Worm (Caenorhabditis elegans) whole organism, mixed stage, embryonic: Measurements from ENCODE around the gene cht-1.

Source experiments
- bed-3 ChIP-seq: fragments of 200-800 bp; sonication (Bioruptor generic); optimal IDR thresholded peaks from 3 replicates; lab custom pipeline; 2018; ENCODE audit warnings: mild to moderate bottlenecking, missing genetic modification characterization, moderate library complexity, missing compliant biosample characterization
- blmp-1 ChIP-seq: fragments of 150-350 bp; optimal IDR thresholded peaks from 2 replicates; lab custom pipeline; 2014; ENCODE audit warnings: missing biosample characterization, missing genetic modification characterization
- ceh-83 ChIP-seq: fragments of 200-800 bp; sonication (Bioruptor generic); optimal IDR thresholded peaks from 2 replicates; lab custom pipeline; 2018; ENCODE audit warnings: mild to moderate bottlenecking, missing genetic modification characterization, missing compliant biosample characterization
- ces-1 ChIP-seq: fragments of 150-350 bp; optimal IDR thresholded peaks from 2 replicates; lab custom pipeline; 2014; ENCODE audit warnings: missing biosample characterization, missing genetic modification reagents, missing genetic modification characterization
- cnd-1 ChIP-seq: fragments of 200-800 bp; sonication (Bioruptor generic); optimal IDR thresholded peaks from 2 replicates; lab custom pipeline; 2018; ENCODE audit warnings: mild to moderate bottlenecking, missing genetic modification characterization, missing compliant biosample characterization
- drap-1 ChIP-seq: fragments of 200-800 bp; sonication (Bioruptor generic); optimal IDR thresholded peaks from 3 replicates; lab custom pipeline; 2018; ENCODE audit warnings: mild to moderate bottlenecking, missing genetic modification characterization, missing compliant biosample characterization
- elt-1 ChIP-seq: sonication (generic microtip); optimal IDR thresholded peaks from 2 replicates; lab custom pipeline; 2017; ENCODE audit warnings: missing genetic modification characterization, mild to moderate bottlenecking, missing compliant biosample characterization, antibody characterized with exemption, moderate library complexity, borderline replicate concordance; ENCODE audit not compliant: insufficient read depth
- elt-3 ChIP-seq: fragments of 150-350 bp; optimal IDR thresholded peaks from 2 replicates; lab custom pipeline; 2014; ENCODE audit warnings: missing biosample characterization, missing genetic modification characterization
- flh-1 ChIP-seq: fragments of 200-800 bp; sonication (Bioruptor generic); optimal IDR thresholded peaks from 2 replicates; lab custom pipeline; 2018; ENCODE audit warnings: mild to moderate bottlenecking, missing genetic modification characterization, moderate library complexity, missing compliant biosample characterization
- ham-2 ChIP-seq: fragments of 200-800 bp; sonication (Bioruptor generic); optimal IDR thresholded peaks from 2 replicates; lab custom pipeline; 2018; ENCODE audit warnings: mild to moderate bottlenecking, missing genetic modification characterization, missing compliant biosample characterization
- hlh-1 ChIP-seq: fragments of 150-350 bp; optimal IDR thresholded peaks from 2 replicates; lab custom pipeline; 2014; ENCODE audit warnings: missing biosample characterization, missing genetic modification reagents, missing genetic modification characterization
- lin-13 ChIP-seq: fragments of 150-350 bp; optimal IDR thresholded peaks from 2 replicates; lab custom pipeline; 2014; ENCODE audit warnings: missing biosample characterization, missing genetic modification characterization
- lin-32 ChIP-seq: fragments of 200-800 bp; sonication (Bioruptor generic); optimal IDR thresholded peaks from 2 replicates; lab custom pipeline; 2018; ENCODE audit warnings: mild to moderate bottlenecking, missing genetic modification characterization, missing compliant biosample characterization
- lsy-2 ChIP-seq: fragments of 150-350 bp; optimal IDR thresholded peaks from 2 replicates; lab custom pipeline; 2014; ENCODE audit warnings: missing biosample characterization, missing genetic modification characterization
- mab-5 ChIP-seq: fragments of 150-350 bp; optimal IDR thresholded peaks from 2 replicates; lab custom pipeline; 2014; ENCODE audit warnings: missing biosample characterization, missing genetic modification characterization
- mep-1 ChIP-seq: fragments of 150-350 bp; optimal IDR thresholded peaks from 2 replicates; lab custom pipeline; 2017; ENCODE audit warnings: missing biosample characterization, missing genetic modification reagents, missing genetic modification characterization, inconsistent platforms
- mls-2 ChIP-seq: sonication (generic microtip); optimal IDR thresholded peaks from 2 replicates; lab custom pipeline; 2016; ENCODE audit warnings: mild to moderate bottlenecking, missing genetic modification characterization, moderate library complexity, missing compliant biosample characterization
- nhr-12 ChIP-seq: fragments of 150-350 bp; optimal IDR thresholded peaks from 2 replicates; lab custom pipeline; 2014; ENCODE audit warnings: missing biosample characterization, missing genetic modification characterization
- nhr-237 ChIP-seq: fragments of 150-350 bp; optimal IDR thresholded peaks from 2 replicates; lab custom pipeline; 2014; ENCODE audit warnings: missing biosample characterization, missing genetic modification characterization
- nhr-28 ChIP-seq: fragments of 150-350 bp; optimal IDR thresholded peaks from 2 replicates; lab custom pipeline; 2014; ENCODE audit warnings: missing biosample characterization, missing genetic modification characterization
- nhr-76 ChIP-seq: sonication (generic microtip); optimal IDR thresholded peaks from 2 replicates; lab custom pipeline; 2017; ENCODE audit warnings: missing biosample characterization, missing genetic modification characterization
- pha-4 ChIP-seq: fragments of 150-350 bp; optimal IDR thresholded peaks from 2 replicates; lab custom pipeline; 2018; ENCODE audit warnings: missing biosample characterization, missing genetic modification reagents, missing genetic modification characterization
- sem-2 ChIP-seq: fragments of 200-800 bp; sonication (Bioruptor generic); optimal IDR thresholded peaks from 2 replicates; lab custom pipeline; 2018; ENCODE audit warnings: mild to moderate bottlenecking, missing genetic modification characterization, missing compliant biosample characterization
- snpc-4 ChIP-seq: fragments of 150-350 bp; optimal IDR thresholded peaks from 2 replicates; lab custom pipeline; 2014; ENCODE audit warnings: missing biosample characterization, missing genetic modification characterization
- sptf-1 ChIP-seq: sonication (generic microtip); optimal IDR thresholded peaks from 2 replicates; lab custom pipeline; 2017; ENCODE audit warnings: mild to moderate bottlenecking, missing genetic modification characterization, moderate library complexity, missing compliant biosample characterization
- tbx-8 ChIP-seq: fragments of 200-800 bp; sonication (Bioruptor generic); optimal IDR thresholded peaks from 2 replicates; lab custom pipeline; 2018; ENCODE audit warnings: mild to moderate bottlenecking, missing genetic modification characterization, moderate library complexity, missing compliant biosample characterization
- unc-39 ChIP-seq: fragments of 150-350 bp; optimal IDR thresholded peaks from 2 replicates; lab custom pipeline; 2014; ENCODE audit warnings: missing biosample characterization, missing genetic modification characterization
- unc-62 ChIP-seq: fragments of 150-350 bp; optimal IDR thresholded peaks from 2 replicates; lab custom pipeline; 2014; ENCODE audit warnings: missing biosample characterization, missing genetic modification reagents, missing genetic modification characterization
- zip-8 ChIP-seq: fragments of 150-350 bp; optimal IDR thresholded peaks from 2 replicates; lab custom pipeline; 2014; ENCODE audit warnings: missing biosample characterization, missing genetic modification characterization
- ztf-11 ChIP-seq: fragments of 150-350 bp; optimal IDR thresholded peaks from 2 replicates; lab custom pipeline; 2014; ENCODE audit warnings: missing biosample characterization, missing genetic modification characterization

The cht-1 gene

DNA sequence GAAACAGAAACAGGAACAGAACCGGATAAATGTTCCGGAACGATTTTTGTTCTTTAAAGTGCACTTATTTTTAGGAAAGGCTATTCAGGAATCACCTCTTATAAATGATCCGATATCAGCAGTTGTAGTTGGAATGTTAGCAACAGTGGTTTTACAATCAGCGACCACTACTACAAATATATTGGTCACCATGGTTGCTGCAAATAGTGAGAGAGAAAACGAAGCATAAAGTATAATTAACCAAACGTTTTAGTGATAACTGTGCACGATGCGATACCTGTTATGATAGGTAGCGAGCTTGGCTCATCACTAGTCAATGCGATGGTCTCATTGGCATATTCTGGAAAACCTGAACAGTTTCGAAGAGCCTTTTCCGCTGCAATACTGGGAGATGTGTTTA, 30.4 kb downstream of the cht-1 start:
- no peak for TF ChIP-seq drap-1 (GFP tag; lab: Kevin White, UChicago)
- no peak for TF ChIP-seq elt-3 (tag; lab: Kevin White, UChicago)
- no peak for TF ChIP-seq snpc-4
- TF ChIP-seq lin-13 (tag; lab: Kevin White, UChicago): no peak
- no peak for TF ChIP-seq ceh-83
- no peak for TF ChIP-seq flh-1 (GFP tag; lab: Kevin White, UChicago)
- no peak for TF ChIP-seq blmp-1 (tag; lab: Kevin White, UChicago)
- TF ChIP-seq nhr-237 (tag; lab: Kevin White, UChicago): no peak
- no peak for TF ChIP-seq hlh-1 (tag; lab: Kevin White, UChicago)
- no peak for TF ChIP-seq unc-62 (GFP tag; lab: Kevin White, UChicago)
- TF ChIP-seq tbx-8 (GFP tag; lab: Kevin White, UChicago): no peak
- no peak for TF ChIP-seq bed-3 (GFP tag; lab: Kevin White, UChicago)
- no peak for TF ChIP-seq elt-1 (tag; lab: Kevin White, UChicago)
- no peak for TF ChIP-seq cnd-1
- no peak for TF ChIP-seq ztf-11 (tag; lab: Kevin White, UChicago)
- TF ChIP-seq mls-2: no peak

DNA sequence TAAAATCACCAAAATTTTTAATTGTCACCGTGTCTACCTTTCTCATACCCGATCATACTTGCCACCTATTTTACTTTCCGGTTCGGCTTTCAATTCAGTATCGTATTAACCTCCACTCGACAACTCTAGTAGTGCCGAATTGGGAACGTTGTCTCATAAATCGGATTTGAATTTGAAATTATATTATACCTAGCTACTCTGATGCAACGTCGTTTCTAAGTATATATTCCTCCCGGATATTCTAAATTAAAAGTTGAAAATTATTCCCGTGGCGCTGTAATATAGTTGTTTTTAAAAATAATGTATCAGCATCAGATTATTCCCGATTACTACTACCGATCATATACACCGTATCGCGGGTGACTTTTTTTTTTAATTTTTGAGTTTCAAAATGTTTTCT, 31.2 kb downstream of the cht-1 start, which contains the start of gene ZK563.2:
ZK563.2 (plus strand) TSS at position 301 of the 400 bp plus-strand sequence.
- TF ChIP-seq lsy-2 (tag; lab: Kevin White, UChicago) (no peak), nhr-12 (tag; lab: Kevin White, UChicago) (no peak), bed-3 (GFP tag; lab: Kevin White, UChicago) (no peak), zip-8 (tag; lab: Kevin White, UChicago) (no peak), ces-1 (GFP tag; lab: Kevin White, UChicago) (no peak), nhr-237 (tag; lab: Kevin White, UChicago) (no peak), elt-1 (tag; lab: Kevin White, UChicago) (no peak), unc-39 (no peak), drap-1 (GFP tag; lab: Kevin White, UChicago) (no peak), elt-3 (tag; lab: Kevin White, UChicago) (no peak), flh-1 (GFP tag; lab: Kevin White, UChicago) (no peak), pha-4 (tag; lab: Kevin White, UChicago) (no peak), ham-2 (GFP tag; lab: Kevin White, UChicago) (no peak), mep-1 (tag; lab: Kevin White, UChicago) (no peak), blmp-1 (tag; lab: Kevin White, UChicago) (no peak), lin-13 (tag; lab: Kevin White, UChicago) (no peak), unc-62 (GFP tag; lab: Kevin White, UChicago) (no peak), mab-5 (tag; lab: Kevin White, UChicago) (no peak)

DNA sequence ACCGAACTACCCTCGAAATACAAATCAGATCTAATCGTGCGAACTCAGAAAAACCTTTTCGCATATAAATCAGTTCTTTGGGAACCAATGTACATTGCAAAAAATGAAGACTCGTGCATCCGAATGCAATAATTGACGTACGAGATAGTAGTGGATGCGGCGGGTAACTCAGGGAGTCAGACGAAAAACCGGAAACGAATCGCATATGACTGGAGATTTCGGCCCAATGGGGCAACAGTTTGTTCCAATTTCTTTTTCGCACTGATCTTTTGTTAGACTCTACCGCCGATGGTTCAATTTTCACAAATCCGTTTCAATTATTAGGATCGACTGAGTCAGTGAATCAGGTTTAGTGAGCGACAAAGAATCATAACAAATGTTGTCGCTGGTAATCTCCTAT, 33.0 kb downstream of the cht-1 start:
- TF ChIP-seq sem-2 (GFP tag; lab: Kevin White, UChicago): no peak
- TF ChIP-seq nhr-76: no peak
- no peak for TF ChIP-seq lin-32 (GFP tag; lab: Kevin White, UChicago)
- no peak for TF ChIP-seq nhr-237 (tag; lab: Kevin White, UChicago)

DNA sequence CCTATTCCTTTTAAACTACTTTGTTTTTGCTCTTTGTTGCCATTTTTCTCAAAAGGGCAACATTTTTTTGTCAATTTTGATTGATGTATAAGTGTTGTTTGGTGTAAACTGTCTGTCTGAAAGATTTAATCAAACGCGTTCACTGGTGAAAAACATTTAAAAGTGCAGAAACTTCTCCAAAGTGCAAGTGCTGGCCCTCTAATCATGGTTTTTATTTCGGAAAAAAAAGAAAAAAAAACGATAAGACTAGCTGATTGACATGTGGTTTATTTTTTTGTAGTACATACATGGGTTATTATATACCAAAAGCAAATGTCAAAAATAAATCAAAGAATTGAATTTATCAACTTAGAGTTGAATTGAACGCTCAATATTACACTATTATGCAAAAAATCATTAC, 37.4 kb downstream of the cht-1 start, which contains the start of gene dhs-26:
dhs-26 (minus strand) TSS at position 116 of the 400 bp plus-strand sequence.
- TF ChIP-seq unc-62 (GFP tag; lab: Kevin White, UChicago) (no peak), sptf-1 (tag; lab: Kevin White, UChicago) (no peak), nhr-28 (tag; lab: Kevin White, UChicago) (no peak)

DNA sequence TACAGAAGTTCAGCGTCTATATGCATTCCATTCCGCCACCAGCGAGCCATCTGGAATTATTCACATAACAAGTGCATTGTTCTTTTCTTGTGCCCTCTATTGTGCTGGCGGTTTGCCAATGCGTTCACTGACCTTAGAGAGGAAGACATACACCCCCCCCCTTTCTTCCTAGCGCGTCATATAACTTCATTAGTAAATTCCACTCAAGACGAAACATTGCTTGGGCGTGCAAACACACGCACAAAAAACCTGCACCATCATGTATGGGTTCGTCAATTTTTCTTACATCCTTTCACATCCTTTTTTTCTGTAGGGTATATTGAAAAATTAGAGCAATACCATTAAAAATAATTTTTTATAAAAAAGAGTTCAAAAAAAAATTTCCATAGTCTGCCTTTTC, 48.3 kb downstream of the cht-1 start, which contains the start of gene ZK816.1:
ZK816.1 (plus strand) TSS at position 187 of the 400 bp plus-strand sequence.
- TF ChIP-seq ztf-11 (tag; lab: Kevin White, UChicago): no peak
- peak; percentile 18 for TF ChIP-seq mls-2
- TF ChIP-seq ces-1 (GFP tag; lab: Kevin White, UChicago): peak; percentile 82
- no peak for TF ChIP-seq nhr-12 (tag; lab: Kevin White, UChicago)
